Worm (Caenorhabditis elegans) whole organism, young adult: Measurements from ENCODE around the gene F14H3.6.

Source experiments
- D2030.7 ChIP-seq: fragments of 200-800 bp; sonication (Bioruptor generic); IDR thresholded peaks from 2 replicates; pipeline ENCODE4 v1.3.6; 2022; ENCODE audit warnings: missing genetic modification reagents, missing genetic modification characterization, missing compliant biosample characterization
- F37B4.10 ChIP-seq: fragments of 200-800 bp; sonication (Bioruptor generic); IDR thresholded peaks from 2 replicates; pipeline ENCODE4 v1.3.6; 2022; ENCODE audit warnings: missing genetic modification characterization, missing compliant biosample characterization
- F52B5.7 ChIP-seq: sonication (generic microtip); optimal IDR thresholded peaks from 2 replicates; lab custom pipeline; 2016; ENCODE audit warnings: mild to moderate bottlenecking, missing genetic modification characterization, missing compliant biosample characterization
- F57C9.4 ChIP-seq: sonication (generic microtip); optimal IDR thresholded peaks from 2 replicates; lab custom pipeline; 2017; ENCODE audit warnings: mild to moderate bottlenecking, missing genetic modification characterization, missing compliant biosample characterization
- K12H6.12 ChIP-seq: fragments of 200-800 bp; sonication (Bioruptor generic); optimal IDR thresholded peaks from 2 replicates; lab custom pipeline; 2018; ENCODE audit warnings: mild to moderate bottlenecking, missing genetic modification characterization, missing compliant biosample characterization
- Y53F4B.3 ChIP-seq: fragments of 200-800 bp; sonication (Bioruptor generic); IDR thresholded peaks from 2 replicates; pipeline ENCODE4 v1.3.6; 2022; ENCODE audit warnings: missing genetic modification reagents, missing genetic modification characterization, missing compliant biosample characterization
- Y67H2A.10 ChIP-seq: fragments of 200-800 bp; sonication (Bioruptor generic); conservative IDR thresholded peaks from 2 replicates; pipeline ENCODE4 v1.3.6; 2022; ENCODE audit warnings: missing genetic modification reagents, missing genetic modification characterization, missing compliant biosample characterization
- ZK185.1 ChIP-seq: sonication (generic microtip); optimal IDR thresholded peaks from 2 replicates; lab custom pipeline; 2016; ENCODE audit warnings: mild to moderate bottlenecking, missing genetic modification characterization, missing compliant biosample characterization; ENCODE audit not compliant: poor library complexity, severe bottlenecking
- athp-1 ChIP-seq: sonication (generic microtip); optimal IDR thresholded peaks from 2 replicates; lab custom pipeline; 2017; ENCODE audit warnings: mild to moderate bottlenecking, missing genetic modification characterization, missing compliant biosample characterization
- bed-2 ChIP-seq: fragments of 200-800 bp; sonication (Bioruptor generic); IDR thresholded peaks from 2 replicates; pipeline ENCODE4 v1.3.6; 2022; ENCODE audit warnings: missing genetic modification reagents, missing genetic modification characterization, missing compliant biosample characterization
- cebp-1 ChIP-seq, 2 experiments: fragments of 200-800 bp in 1 of 2; sonication (Bioruptor generic) in 1 of 2; sonication (generic microtip) in 1 of 2; IDR thresholded peaks in 1 of 2; optimal IDR thresholded peaks in 1 of 2; 2 replicates each; pipeline versions ENCODE4 v1.3.6 to Lab custom; 2017 to 2022; ENCODE audit warnings: missing compliant biosample characterization in 2 of 2, missing genetic modification characterization in 2 of 2, mild to moderate bottlenecking in 1 of 2, missing genetic modification reagents in 1 of 2, moderate library complexity in 1 of 2
- ceh-91 ChIP-seq: fragments of 200-800 bp; sonication (Bioruptor generic); IDR thresholded peaks from 2 replicates; pipeline ENCODE4 v1.3.6; 2022; ENCODE audit warnings: missing genetic modification reagents, missing genetic modification characterization, missing compliant biosample characterization
- chd-7 ChIP-seq: sonication (generic microtip); optimal IDR thresholded peaks from 2 replicates; lab custom pipeline; 2016; ENCODE audit warnings: mild to moderate bottlenecking, missing genetic modification characterization, moderate library complexity, missing compliant biosample characterization
- die-1 ChIP-seq: sonication (generic microtip); optimal IDR thresholded peaks from 2 replicates; lab custom pipeline; 2016; ENCODE audit warnings: missing genotype, mild to moderate bottlenecking, missing genetic modification characterization, missing compliant biosample characterization
- dpl-1 ChIP-seq: fragments of 150-350 bp; optimal IDR thresholded peaks from 2 replicates; lab custom pipeline; 2014; ENCODE audit warnings: missing biosample characterization, missing genetic modification reagents, missing genetic modification characterization
- fkh-3 ChIP-seq: sonication (generic microtip); optimal IDR thresholded peaks from 2 replicates; lab custom pipeline; 2016; ENCODE audit warnings: mild to moderate bottlenecking, missing genetic modification characterization, missing compliant biosample characterization
- hlh-12 ChIP-seq: sonication (generic microtip); optimal IDR thresholded peaks from 2 replicates; lab custom pipeline; 2016; ENCODE audit warnings: missing genetic modification characterization, missing compliant biosample characterization
- hsf-1 ChIP-seq: fragments of 200-800 bp; sonication (Bioruptor generic); IDR thresholded peaks from 2 replicates; pipeline ENCODE4 v1.3.6; 2022; ENCODE audit warnings: missing genetic modification reagents, missing genetic modification characterization, missing compliant biosample characterization
- let-607 ChIP-seq, 2 experiments: fragments of 200-800 bp in 1 of 2; sonication (Bioruptor generic) in 1 of 2; sonication (generic microtip) in 1 of 2; optimal IDR thresholded peaks; 2 replicates each; lab custom pipeline; 2016 to 2018; ENCODE audit warnings: mild to moderate bottlenecking in 2 of 2, missing compliant biosample characterization in 2 of 2, missing genetic modification characterization in 2 of 2, moderate library complexity in 2 of 2, missing genotype in 1 of 2
- madf-8 ChIP-seq: fragments of 200-800 bp; sonication (Bioruptor generic); conservative IDR thresholded peaks from 2 replicates; pipeline ENCODE4 v1.3.6; 2022; ENCODE audit warnings: missing genetic modification reagents, missing genetic modification characterization, missing compliant biosample characterization
- mcd-1 ChIP-seq: fragments of 200-800 bp; sonication (Bioruptor generic); IDR thresholded peaks from 2 replicates; pipeline ENCODE4 v1.3.6; 2022; ENCODE audit warnings: missing genetic modification reagents, missing genetic modification characterization, missing compliant biosample characterization
- nfya-1 ChIP-seq: sonication (generic microtip); optimal IDR thresholded peaks from 2 replicates; lab custom pipeline; 2017; ENCODE audit warnings: antibody characterized with exemption, missing compliant biosample characterization, missing genetic modification characterization, borderline replicate concordance; ENCODE audit not compliant: insufficient read depth
- nhr-179 ChIP-seq: sonication (generic microtip); optimal IDR thresholded peaks from 2 replicates; lab custom pipeline; 2016; ENCODE audit warnings: mild to moderate bottlenecking, missing genetic modification characterization, missing compliant biosample characterization
- nhr-27 ChIP-seq: fragments of 200-800 bp; sonication (Bioruptor generic); optimal IDR thresholded peaks from 2 replicates; lab custom pipeline; 2018; ENCODE audit warnings: mild to moderate bottlenecking, missing genetic modification characterization, moderate library complexity, missing compliant biosample characterization
- nhr-80 ChIP-seq: sonication (generic microtip); optimal IDR thresholded peaks from 2 replicates; lab custom pipeline; 2016; ENCODE audit warnings: missing genetic modification characterization, missing compliant biosample characterization
- repo-1 ChIP-seq: sonication (generic microtip); optimal IDR thresholded peaks from 2 replicates; lab custom pipeline; 2017; ENCODE audit warnings: mild to moderate bottlenecking, missing genetic modification characterization, missing compliant biosample characterization
- rpc-1 ChIP-seq, 2 experiments: fragments of 150-350 bp in 1 of 2; sonication (generic microtip) in 1 of 2; optimal IDR thresholded peaks; 2 replicates each; lab custom pipeline; 2014 to 2018; ENCODE audit warnings: missing biosample characterization in 1 of 2, missing genetic modification characterization in 1 of 2, missing genetic modification reagents in 1 of 2, missing genotype in 1 of 2
- snpc-4 ChIP-seq, 5 experiments: fragments of 150-350 bp in 1 of 5; sonication (generic microtip) in 4 of 5; optimal IDR thresholded peaks; 2 replicates each; lab custom pipeline; 2014 to 2018; ENCODE audit warnings: missing genetic modification characterization in 5 of 5, missing biosample characterization in 3 of 5, antibody characterized with exemption in 2 of 5, mild to moderate bottlenecking in 2 of 5, missing compliant biosample characterization in 2 of 5, missing genotype in 2 of 5, moderate library complexity in 2 of 5, missing genetic modification reagents in 1 of 5
- somi-1 ChIP-seq: fragments of 200-800 bp; sonication (Bioruptor generic); optimal IDR thresholded peaks from 2 replicates; lab custom pipeline; 2018; ENCODE audit warnings: mild to moderate bottlenecking, missing genetic modification characterization, missing compliant biosample characterization
- sptf-2 ChIP-seq: fragments of 200-800 bp; sonication (Bioruptor generic); optimal IDR thresholded peaks from 2 replicates; lab custom pipeline; 2018; ENCODE audit warnings: mild to moderate bottlenecking, missing genetic modification characterization, missing compliant biosample characterization
- tbx-9 ChIP-seq: sonication (generic microtip); optimal IDR thresholded peaks from 2 replicates; lab custom pipeline; 2016; ENCODE audit warnings: borderline replicate concordance, missing genetic modification characterization, inconsistent platforms, missing compliant biosample characterization
- unc-130 ChIP-seq: sonication (generic microtip); optimal IDR thresholded peaks from 2 replicates; lab custom pipeline; 2016; ENCODE audit warnings: missing genetic modification reagents, missing genetic modification characterization, missing compliant biosample characterization
- ztf-22 ChIP-seq: fragments of 200-800 bp; sonication (Bioruptor generic); optimal IDR thresholded peaks from 2 replicates; lab custom pipeline; 2018; ENCODE audit warnings: mild to moderate bottlenecking, missing genetic modification characterization, moderate library complexity, missing compliant biosample characterization

F14H3.6 gene

ce11 chrV:16080678-16081077 is 22.0 kb upstream of the F14H3.6 start:
- TF ChIP-seq nfya-1 (tag; lab: Kevin White, UChicago), result no peak
- TF ChIP-seq F52B5.7, result no peak
- no peak for TF ChIP-seq rpc-1 (optimal IDR thresholded peaks at IDR 0.05; lab: Kevin White, UChicago)
- no peak for TF ChIP-seq rpc-1 (tag; optimal IDR thresholded peaks at IDR 0.05; lab: Kevin White, UChicago)
- no peak for TF ChIP-seq mcd-1
- TF ChIP-seq Y53F4B.3 (GFP tag; lab: Robert Waterston, UW), result no peak
- no peak for TF ChIP-seq somi-1 (GFP tag; lab: Kevin White, UChicago)
- no peak for TF ChIP-seq hlh-12 (tag; lab: Kevin White, UChicago)
- TF ChIP-seq, all 124 proteins: peak for 0

- TF ChIP-seq let-607 (tag; optimal IDR thresholded peaks at IDR 0.05; lab: Kevin White, UChicago) (no peak), unc-130 (GFP tag; lab: Kevin White, UChicago) (no peak), K12H6.12 (tag; lab: Kevin White, UChicago) (no peak), nhr-80 (peak; percentile 34), tbx-9 (tag; lab: Kevin White, UChicago) (no peak)
These were observed 21.3 kb upstream of the F14H3.6 start for ce11 chrV:16080039-16080438.

- TF ChIP-seq cebp-1 (GFP tag; IDR thresholded peaks at IDR 0.05; lab: Robert Waterston, UW) (peak; percentile 32; the same call in 1 of the 2 replicates), cebp-1 (tag; optimal IDR thresholded peaks at IDR 0.05; lab: Kevin White, UChicago) (no peak), bed-2 (GFP tag; lab: Robert Waterston, UW) (no peak), nhr-80 (peak; percentile 76), chd-7 (tag; lab: Kevin White, UChicago) (no peak)
These were observed 16.6 kb upstream of the F14H3.6 start, which contains the start of the genes F14H3.12 and srj-29 for ce11 chrV:16075250-16075709. Gene F14H3.12 (minus strand): TSS chrV:16075323. Gene srj-29 (plus strand): TSS chrV:16075659.

- TF ChIP-seq snpc-4 (GFP tag; optimal IDR thresholded peaks at IDR 0.05; lab: Kevin White, UChicago) (no peak), snpc-4 (tag; optimal IDR thresholded peaks at IDR 0.05; lab: Kevin White, UChicago) (no peak), Y67H2A.10 (no peak), sptf-2 (GFP tag; lab: Kevin White, UChicago) (no peak), madf-8 (GFP tag; lab: Robert Waterston, UW) (no peak), somi-1 (GFP tag; lab: Kevin White, UChicago) (no peak), repo-1 (no peak), F52B5.7 (no peak), ceh-91 (GFP tag; lab: Robert Waterston, UW) (no peak), nhr-27 (tag; lab: Kevin White, UChicago) (no peak), F37B4.10 (no peak), nhr-179 (tag; lab: Kevin White, UChicago) (no peak), D2030.7 (no peak), chd-7 (tag; lab: Kevin White, UChicago) (no peak)
These were observed 15.2 kb upstream of the F14H3.6 start, which contains the start of gene srj-10 for ce11 chrV:16073856-16074255. Gene srj-10 (minus strand): TSS chrV:16073956.

ce11 chrV:16071167-16071566 is 12.5 kb upstream of the F14H3.6 start, which contains the start of gene nhr-176:
Gene nhr-176 (plus strand): TSS chrV:16071325.
- TF ChIP-seq nhr-80 (peak; percentile 38), athp-1 (tag; lab: Kevin White, UChicago) (no peak)
- TF ChIP-seq, all 124 proteins: peak for 1

- TF ChIP-seq ztf-22 (no peak), dpl-1 (GFP tag; lab: Kevin White, UChicago) (no peak), F57C9.4 (tag; lab: Kevin White, UChicago) (no peak), fkh-3 (no peak), somi-1 (GFP tag; lab: Kevin White, UChicago) (no peak), Y53F4B.3 (GFP tag; lab: Robert Waterston, UW) (no peak), chd-7 (tag; lab: Kevin White, UChicago) (no peak), ZK185.1 (tag; lab: Kevin White, UChicago) (no peak), die-1 (no peak), hsf-1 (GFP tag; lab: Robert Waterston, UW) (no peak)
These were observed 10.2 kb upstream of the F14H3.6 start, which contains the start of gene cyp-35D1 for ce11 chrV:16068938-16069337. Gene cyp-35D1 (plus strand): TSS chrV:16069238.
